Worm (Caenorhabditis elegans) whole organism, mixed stage, embryonic: ENCODE measurements around the gene F15H10.7.

Source experiments
- blmp-1 ChIP-seq: fragments of 150-350 bp; optimal IDR thresholded peaks from 2 replicates; lab custom pipeline; 2014; ENCODE audit warnings: missing biosample characterization, missing genetic modification characterization
- elt-3 ChIP-seq: fragments of 150-350 bp; optimal IDR thresholded peaks from 2 replicates; lab custom pipeline; 2014; ENCODE audit warnings: missing biosample characterization, missing genetic modification characterization
- lsy-2 ChIP-seq: fragments of 150-350 bp; optimal IDR thresholded peaks from 2 replicates; lab custom pipeline; 2014; ENCODE audit warnings: missing biosample characterization, missing genetic modification characterization

DNA sequence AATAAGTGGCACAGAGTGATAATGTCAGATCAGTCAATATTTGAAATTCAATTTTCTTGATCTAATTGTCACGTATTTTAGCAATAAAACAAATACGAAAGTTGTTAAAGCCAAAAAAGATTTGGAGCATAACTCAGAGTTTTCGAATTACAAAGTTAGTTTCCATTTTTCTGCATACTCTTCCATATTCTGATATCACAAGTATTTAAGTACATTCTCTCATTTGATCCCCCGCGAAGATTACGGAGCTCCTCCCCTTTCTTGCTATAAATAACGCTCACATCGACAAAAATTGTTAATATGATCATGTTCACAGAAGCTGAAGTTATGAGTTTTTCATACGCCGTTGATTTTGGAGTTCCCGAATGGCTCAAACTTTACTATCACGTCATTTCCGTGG is 38.0 kb downstream of the F15H10.7 start, which contains the start of gene sri-20:
- TF ChIP-seq blmp-1 (no peak), lsy-2 (no peak), elt-3 (tag; lab: Kevin White, UChicago) (no peak)
